Fruit fly (Drosophila melanogaster) whole organism, wandering third instar larva: ENCODE data around the gene grsm.

Experiments used
- Hnf4 ChIP-seq: fragments of 200-800 bp; sonication (Bioruptor generic); optimal IDR thresholded peaks from 2 replicates; lab custom pipeline; 2016; ENCODE audit warnings: missing biosample characterization, mild to moderate bottlenecking, missing genetic modification characterization
- Hr78 ChIP-seq: fragments of >200 bp; optimal IDR thresholded peaks from 2 replicates; lab custom pipeline; 2017; ENCODE audit warnings: missing biosample characterization, missing genetic modification characterization
- Mio ChIP-seq: sonication (Bioruptor generic); optimal IDR thresholded peaks from 2 replicates; lab custom pipeline; 2016; ENCODE audit warnings: missing biosample characterization, missing genetic modification characterization
- Myc ChIP-seq: fragments of >200 bp; optimal IDR thresholded peaks from 2 replicates; lab custom pipeline; 2017
- Vsx2 ChIP-seq: fragments of 200-300, 225-300 bp; sonication (Bioruptor generic); optimal IDR thresholded peaks from 2 replicates; lab custom pipeline; 2018; ENCODE audit warnings: missing biosample characterization, missing genetic modification characterization; ENCODE audit not compliant: partially characterized antibody
- ey ChIP-seq: fragments of 200-800 bp; sonication (Bioruptor generic); optimal IDR thresholded peaks from 2 replicates; lab custom pipeline; 2016; ENCODE audit warnings: missing biosample characterization, missing genetic modification characterization
- foxo ChIP-seq, 2 experiments: fragments of 200-800 bp; sonication (Bioruptor generic); optimal IDR thresholded peaks; 2 replicates in 1 of 2; 3 replicates in 1 of 2; lab custom pipeline; 2016 to 2017; ENCODE audit warnings: missing biosample characterization in 2 of 2, missing genetic modification characterization in 2 of 2
- h ChIP-seq: fragments of 200-800 bp; sonication (Bioruptor generic); optimal IDR thresholded peaks from 3 replicates; lab custom pipeline; 2016; ENCODE audit warnings: missing biosample characterization, mild to moderate bottlenecking, missing genetic modification characterization
- lola ChIP-seq: fragments of >200 bp; optimal IDR thresholded peaks from 2 replicates; lab custom pipeline; 2017; ENCODE audit warnings: missing biosample characterization, missing genetic modification characterization
- pan ChIP-seq: fragments of >200 bp; optimal IDR thresholded peaks from 2 replicates; lab custom pipeline; 2017
- psq ChIP-seq: fragments of 200-800 bp; sonication (Bioruptor generic); optimal IDR thresholded peaks from 3 replicates; lab custom pipeline; 2017; ENCODE audit warnings: missing biosample characterization, mild to moderate bottlenecking, missing genetic modification characterization, moderate library complexity
- rgr ChIP-seq: fragments of 200-800 bp; sonication (Bioruptor generic); optimal IDR thresholded peaks from 3 replicates; lab custom pipeline; 2016; ENCODE audit warnings: missing biosample characterization, mild to moderate bottlenecking, missing genetic modification characterization
- tai ChIP-seq: sonication (Bioruptor generic); optimal IDR thresholded peaks from 2 replicates; lab custom pipeline; 2016; ENCODE audit warnings: missing biosample characterization, missing genetic modification characterization
- usp ChIP-seq: fragments of >200 bp; optimal IDR thresholded peaks from 2 replicates; lab custom pipeline; 2017; ENCODE audit warnings: missing biosample characterization, missing genetic modification characterization

DNA sequence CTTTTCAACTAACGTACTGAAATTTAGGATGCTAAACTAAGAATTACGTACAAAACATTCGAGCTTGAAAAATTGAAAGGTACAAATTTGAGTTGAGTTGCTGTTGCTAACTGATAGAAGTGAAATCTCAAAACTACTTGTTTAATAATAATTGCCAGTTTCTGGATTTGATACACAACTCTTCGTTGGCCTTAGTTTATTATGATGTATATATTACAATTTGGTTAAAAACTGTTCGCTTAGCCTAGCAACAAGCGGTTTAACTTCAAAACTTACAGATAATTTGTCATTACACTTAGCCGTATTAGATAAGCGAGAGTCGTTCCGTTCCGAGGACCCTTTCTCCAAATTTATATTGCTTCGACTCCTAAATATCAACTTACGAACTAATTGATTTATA is at the start of gene grsm, which contains the start of gene CG14384:
- TF ChIP-seq lola (no peak), Hr78 (GFP tag; lab: Kevin White, UChicago) (no peak), psq (GFP tag; lab: Kevin White, UChicago) (no peak), Myc (lab: Kevin White, UChicago) (no peak), h (GFP tag; lab: Kevin White, UChicago) (no peak), usp (GFP tag; lab: Kevin White, UChicago) (no peak), Mio (GFP tag; lab: Kevin White, UChicago) (no peak), foxo (GFP tag; optimal IDR thresholded peaks at IDR 0.05; lab: Kevin White, UChicago) (no peak), Vsx2 (GFP tag; lab: Kevin White, UChicago) (no peak), ey (no peak), rgr (no peak), tai (GFP tag; lab: Kevin White, UChicago) (no peak), Hnf4 (GFP tag; lab: Kevin White, UChicago) (no peak), pan (no peak)
